Fruit fly (Drosophila melanogaster) whole organism, wandering third instar larva: ENCODE measurements around the gene CG12951.

Experiments used
- Abd-B ChIP-seq: fragments of >200 bp; optimal IDR thresholded peaks from 2 replicates; lab custom pipeline; 2017; ENCODE audit warnings: missing biosample characterization, missing genetic modification characterization
- CG32264 ChIP-seq: fragments of 200-800 bp; sonication (Bioruptor generic); optimal IDR thresholded peaks from 2 replicates; lab custom pipeline; 2016; ENCODE audit warnings: missing biosample characterization, missing genetic modification characterization
- CG9705 ChIP-seq: fragments of 200-800 bp; sonication (Bioruptor generic); optimal IDR thresholded peaks from 2 replicates; lab custom pipeline; 2018; ENCODE audit warnings: missing biosample characterization, mild to moderate bottlenecking, missing genetic modification characterization
- CrebA ChIP-seq: fragments of 200-800 bp; sonication (Bioruptor generic); optimal IDR thresholded peaks from 2 replicates; lab custom pipeline; 2016; ENCODE audit warnings: missing biosample characterization, mild to moderate bottlenecking, missing genetic modification characterization, borderline replicate concordance
- Dfd ChIP-seq: fragments of >200 bp; optimal IDR thresholded peaks from 2 replicates; lab custom pipeline; 2017; ENCODE audit warnings: missing biosample characterization, missing genetic modification characterization
- Dif ChIP-seq: fragments of 200-275, 200-300 bp; sonication (Bioruptor generic); optimal IDR thresholded peaks from 2 replicates; lab custom pipeline; 2018; ENCODE audit warnings: missing biosample characterization, missing genetic modification characterization; ENCODE audit not compliant: partially characterized antibody
- GATAd ChIP-seq: sonication (Bioruptor generic); optimal IDR thresholded peaks from 2 replicates; lab custom pipeline; 2016; ENCODE audit warnings: missing biosample characterization, missing genetic modification characterization
- HLH106 ChIP-seq: fragments of 200-800 bp; optimal IDR thresholded peaks from 3 replicates; lab custom pipeline; 2019; ENCODE audit warnings: missing biosample characterization, mild to moderate bottlenecking, missing genetic modification characterization, moderate library complexity
- Hnf4 ChIP-seq: fragments of 200-800 bp; sonication (Bioruptor generic); optimal IDR thresholded peaks from 2 replicates; lab custom pipeline; 2016; ENCODE audit warnings: missing biosample characterization, mild to moderate bottlenecking, missing genetic modification characterization
- Hr78 ChIP-seq: fragments of >200 bp; optimal IDR thresholded peaks from 2 replicates; lab custom pipeline; 2017; ENCODE audit warnings: missing biosample characterization, missing genetic modification characterization
- Hr83 ChIP-seq: fragments of 200-300 bp; sonication (Bioruptor generic); optimal IDR thresholded peaks from 2 replicates; lab custom pipeline; 2016; ENCODE audit warnings: missing biosample characterization, mild to moderate bottlenecking, missing genetic modification characterization, moderate library complexity; ENCODE audit not compliant: poor library complexity, severe bottlenecking
- Jra ChIP-seq: sonication (Bioruptor generic); optimal IDR thresholded peaks from 2 replicates; lab custom pipeline; 2016; ENCODE audit warnings: missing biosample characterization, missing genetic modification characterization
- Mio ChIP-seq: sonication (Bioruptor generic); optimal IDR thresholded peaks from 2 replicates; lab custom pipeline; 2016; ENCODE audit warnings: missing biosample characterization, missing genetic modification characterization
- Myc ChIP-seq: fragments of >200 bp; optimal IDR thresholded peaks from 2 replicates; lab custom pipeline; 2017
- N ChIP-seq: fragments of >200 bp; optimal IDR thresholded peaks from 2 replicates; lab custom pipeline; 2018; ENCODE audit warnings: missing biosample characterization, missing external identifiers, missing genetic modification characterization
- OdsH ChIP-seq: fragments of 200-800 bp; sonication (Bioruptor generic); optimal IDR thresholded peaks from 2 replicates; lab custom pipeline; 2016; ENCODE audit warnings: missing biosample characterization, mild to moderate bottlenecking, missing genetic modification characterization
- Rel ChIP-seq, 2 experiments: fragments of 200-800 bp; sonication (Bioruptor generic) in 1 of 2; optimal IDR thresholded peaks; 2 replicates in 1 of 2; 3 replicates in 1 of 2; lab custom pipeline; 2016 to 2019; ENCODE audit warnings: mild to moderate bottlenecking in 2 of 2, missing biosample characterization in 2 of 2, missing genetic modification characterization in 2 of 2, moderate library complexity in 1 of 2
- Sp1 ChIP-seq: fragments of 200-800 bp; sonication (Bioruptor generic); optimal IDR thresholded peaks from 3 replicates; lab custom pipeline; 2019; ENCODE audit warnings: missing biosample characterization, mild to moderate bottlenecking, missing genetic modification characterization, moderate library complexity
- Vsx2 ChIP-seq: fragments of 200-300, 225-300 bp; sonication (Bioruptor generic); optimal IDR thresholded peaks from 2 replicates; lab custom pipeline; 2018; ENCODE audit warnings: missing biosample characterization, missing genetic modification characterization; ENCODE audit not compliant: partially characterized antibody
- br ChIP-seq: fragments of 200-800 bp; sonication (Bioruptor generic); optimal IDR thresholded peaks from 2 replicates; lab custom pipeline; 2016; ENCODE audit warnings: missing biosample characterization, missing genetic modification characterization
- brk ChIP-seq: fragments of 200-800 bp; sonication (Bioruptor generic); optimal IDR thresholded peaks from 2 replicates; lab custom pipeline; 2016; ENCODE audit warnings: missing biosample characterization, mild to moderate bottlenecking, missing genetic modification characterization
- dl ChIP-seq, 2 experiments: fragments of 175-275, 200-275 bp in 1 of 2; fragments of 200-275 bp in 1 of 2; sonication (Bioruptor generic); optimal IDR thresholded peaks; lab custom pipeline; 2018; ENCODE audit warnings: mild to moderate bottlenecking in 2 of 2, missing biosample characterization in 2 of 2, missing genetic modification characterization in 2 of 2, moderate library complexity in 2 of 2; ENCODE audit not compliant: partially characterized antibody in 2 of 2, insufficient read depth in 1 of 2
- dmrt93B ChIP-seq: fragments of 200-800 bp; sonication (Bioruptor generic); optimal IDR thresholded peaks from 2 replicates; lab custom pipeline; 2018; ENCODE audit warnings: missing biosample characterization, mild to moderate bottlenecking, missing genetic modification characterization
- dsf ChIP-seq: sonication (Bioruptor generic); optimal IDR thresholded peaks from 2 replicates; lab custom pipeline; 2016; ENCODE audit warnings: missing biosample characterization, missing genetic modification characterization, borderline replicate concordance
- ey ChIP-seq: fragments of 200-800 bp; sonication (Bioruptor generic); optimal IDR thresholded peaks from 2 replicates; lab custom pipeline; 2016; ENCODE audit warnings: missing biosample characterization, missing genetic modification characterization
- foxo ChIP-seq, 2 experiments: fragments of 200-800 bp; sonication (Bioruptor generic); optimal IDR thresholded peaks; 2 replicates in 1 of 2; 3 replicates in 1 of 2; lab custom pipeline; 2016 to 2017; ENCODE audit warnings: missing biosample characterization in 2 of 2, missing genetic modification characterization in 2 of 2
- fru ChIP-seq: fragments of 200-800 bp; sonication (Bioruptor generic); optimal IDR thresholded peaks from 3 replicates; lab custom pipeline; 2016; ENCODE audit warnings: missing biosample characterization, mild to moderate bottlenecking, missing genetic modification characterization
- h ChIP-seq: fragments of 200-800 bp; sonication (Bioruptor generic); optimal IDR thresholded peaks from 3 replicates; lab custom pipeline; 2016; ENCODE audit warnings: missing biosample characterization, mild to moderate bottlenecking, missing genetic modification characterization
- jim ChIP-seq: fragments of 175-275, 200-325 bp; sonication (Bioruptor generic); optimal IDR thresholded peaks from 2 replicates; lab custom pipeline; 2016; ENCODE audit warnings: missing biosample characterization, mild to moderate bottlenecking, missing genetic modification characterization
- lola ChIP-seq: fragments of >200 bp; optimal IDR thresholded peaks from 2 replicates; lab custom pipeline; 2017; ENCODE audit warnings: missing biosample characterization, missing genetic modification characterization
- pan ChIP-seq: fragments of >200 bp; optimal IDR thresholded peaks from 2 replicates; lab custom pipeline; 2017
- psq ChIP-seq: fragments of 200-800 bp; sonication (Bioruptor generic); optimal IDR thresholded peaks from 3 replicates; lab custom pipeline; 2017; ENCODE audit warnings: missing biosample characterization, mild to moderate bottlenecking, missing genetic modification characterization, moderate library complexity
- rgr ChIP-seq: fragments of 200-800 bp; sonication (Bioruptor generic); optimal IDR thresholded peaks from 3 replicates; lab custom pipeline; 2016; ENCODE audit warnings: missing biosample characterization, mild to moderate bottlenecking, missing genetic modification characterization
- sage ChIP-seq: fragments of 200-800 bp; sonication (Bioruptor generic); optimal IDR thresholded peaks from 2 replicates; lab custom pipeline; 2016; ENCODE audit warnings: missing biosample characterization, mild to moderate bottlenecking, missing genetic modification characterization
- sv ChIP-seq: fragments of 200-800 bp; sonication (Bioruptor generic); optimal IDR thresholded peaks from 3 replicates; lab custom pipeline; 2016; ENCODE audit warnings: missing biosample characterization, missing genetic modification characterization
- tai ChIP-seq: sonication (Bioruptor generic); optimal IDR thresholded peaks from 2 replicates; lab custom pipeline; 2016; ENCODE audit warnings: missing biosample characterization, missing genetic modification characterization
- usp ChIP-seq: fragments of >200 bp; optimal IDR thresholded peaks from 2 replicates; lab custom pipeline; 2017; ENCODE audit warnings: missing biosample characterization, missing genetic modification characterization
- woc ChIP-seq: sonication (Bioruptor generic); optimal IDR thresholded peaks from 2 replicates; lab custom pipeline; 2016; ENCODE audit warnings: missing biosample characterization, mild to moderate bottlenecking, missing genetic modification characterization

CG12951 gene

dm6 chr3R:9330231-9330630 lies at the start of gene CG12951:
TSS of gene CG12951 (minus strand) at chr3R:9330331.
- no peak for TF ChIP-seq HLH106 (tag; lab: Kevin White, UChicago)
- no peak for TF ChIP-seq Vsx2 (GFP tag; lab: Kevin White, UChicago)
- TF ChIP-seq GATAd = no peak
- TF ChIP-seq brk = no peak
- TF ChIP-seq pan (lab: Kevin White, UChicago) = no peak
- TF ChIP-seq Dif = no peak
- no peak for TF ChIP-seq dsf
- TF ChIP-seq OdsH (GFP tag; lab: Kevin White, UChicago) = no peak
- no peak for TF ChIP-seq fru (GFP tag; lab: Kevin White, UChicago)
- no peak for TF ChIP-seq CG9705 (GFP tag; lab: Kevin White, UChicago)
- TF ChIP-seq Hr78 = no peak
- no peak for TF ChIP-seq Hnf4 (GFP tag; lab: Kevin White, UChicago)
- TF ChIP-seq br (GFP tag; lab: Kevin White, UChicago) = no peak
- no peak for TF ChIP-seq Jra (GFP tag; lab: Kevin White, UChicago)
- no peak for TF ChIP-seq sage (GFP tag; lab: Kevin White, UChicago)
- no peak for TF ChIP-seq lola
- TF ChIP-seq, all 38 proteins: peak for 0

- TF ChIP-seq Rel (GFP tag; optimal IDR thresholded peaks at IDR 0.05; lab: Kevin White, UChicago) (peak; percentile 73), Rel (tag; optimal IDR thresholded peaks at IDR 0.05; lab: Kevin White, UChicago) (peak; percentile 68), GATAd (peak; percentile 11), brk (peak; percentile 81), Mio (no peak), h (GFP tag; lab: Kevin White, UChicago) (peak; percentile 95), Vsx2 (GFP tag; lab: Kevin White, UChicago) (peak; percentile 71), tai (GFP tag; lab: Kevin White, UChicago) (peak; percentile 71), Hnf4 (GFP tag; lab: Kevin White, UChicago) (peak; percentile 94), HLH106 (tag; lab: Kevin White, UChicago) (peak; percentile 95), psq (GFP tag; lab: Kevin White, UChicago) (peak; percentile 93), ey (peak; percentile 88), usp (GFP tag; lab: Kevin White, UChicago) (no peak), rgr (peak; percentile 88), CG9705 (GFP tag; lab: Kevin White, UChicago) (peak; percentile 76), pan (lab: Kevin White, UChicago) (no peak), dl (GFP tag; optimal IDR thresholded peaks at IDR 0.05; lab: Kevin White, UChicago; ENCODE audit: insufficient read depth in 1 of 2, partially characterized antibody in 2 of 2) (no peak), jim (GFP tag; lab: Kevin White, UChicago) (no peak), CG32264 (GFP tag; lab: Kevin White, UChicago) (peak; percentile 73), foxo (GFP tag; optimal IDR thresholded peaks at IDR 0.05; lab: Kevin White, UChicago) (peak in 1 of 2 experiments; percentile 93), OdsH (GFP tag; lab: Kevin White, UChicago) (peak; percentile 93), woc (GFP tag; lab: Kevin White, UChicago) (peak; percentile 98), Sp1 (GFP tag; lab: Kevin White, UChicago) (peak; percentile 96), Abd-B (GFP tag; lab: Kevin White, UChicago) (no peak), CrebA (GFP tag; lab: Kevin White, UChicago) (peak; percentile 64), Myc (no peak), Hr83 (GFP tag; lab: Kevin White, UChicago) (peak; percentile 82), br (GFP tag; lab: Kevin White, UChicago) (peak; percentile 88), fru (GFP tag; lab: Kevin White, UChicago) (peak; percentile 96), Dfd (GFP tag; lab: Kevin White, UChicago) (no peak), sage (GFP tag; lab: Kevin White, UChicago) (peak; percentile 86), dsf (peak; percentile 61), lola (no peak), Jra (GFP tag; lab: Kevin White, UChicago) (peak; percentile 51), Hr78 (no peak), Dif (peak; percentile 6), dmrt93B (GFP tag; lab: Kevin White, UChicago) (peak; percentile 79), sv (GFP tag; lab: Kevin White, UChicago) (no peak), N (GFP tag; lab: Kevin White, UChicago) (no peak)
Measured at dm6 chr3R:9378644-9379411, 48.7 kb upstream of the CG12951 start.
